Fruit fly (Drosophila melanogaster) whole organism, larva: ENCODE results near the gene Rtnl1.

ENCODE experiments used
- noc ChIP-seq: fragments of 200-800 bp; sonication (Bioruptor generic); optimal IDR thresholded peaks from 3 replicates; lab custom pipeline; 2019; ENCODE audit warnings: missing biosample characterization, mild to moderate bottlenecking, missing genetic modification characterization, moderate library complexity

Rtnl1 gene

dm6 chr2L:4982098-4982646 lies 27.3 kb downstream of the Rtnl1 start:
- no peak for TF ChIP-seq noc

DNA sequence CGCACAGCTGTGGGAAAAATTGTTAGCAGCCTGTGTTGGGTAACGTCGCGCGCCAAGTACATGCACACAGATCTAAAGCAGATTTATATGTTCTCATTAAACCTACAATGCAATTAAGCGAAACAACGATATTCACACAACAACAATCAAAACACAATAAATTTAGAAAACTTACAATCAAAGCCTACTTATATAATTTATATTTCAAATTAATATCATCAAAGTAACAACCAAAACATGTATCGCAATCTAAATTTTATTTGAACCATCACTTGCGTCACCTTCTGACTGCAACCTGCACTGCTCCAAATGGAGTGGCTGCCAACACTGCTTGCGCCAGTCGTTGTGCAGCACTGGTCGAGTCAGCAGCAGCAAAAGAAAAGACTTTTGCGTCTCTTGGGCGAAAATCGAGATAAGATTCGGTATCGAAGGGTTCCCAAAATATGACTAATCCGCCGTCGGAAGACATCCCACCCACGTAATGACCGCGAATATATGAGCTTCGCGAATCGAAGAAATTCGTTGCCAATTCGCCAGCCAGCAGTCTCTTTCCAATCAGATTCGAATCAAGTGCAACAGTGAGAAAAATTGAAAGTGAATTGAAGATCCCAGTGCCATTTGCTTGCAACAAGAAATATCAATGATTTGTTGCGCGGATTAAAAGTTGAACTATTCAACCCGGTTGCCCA lies 28.1 kb downstream of the Rtnl1 start, which contains the start of the genes CG8892 and CG34126:
Gene CG8892 (minus strand): TSS at position 315 of the 689 bp plus-strand sequence.
Gene CG34126 (plus strand): TSS at position 337 of the 689 bp plus-strand sequence.
- TF ChIP-seq noc, result peak; percentile 98

dm6 chr2L:4979138-4979537 lies 30.4 kb downstream of the Rtnl1 start, which contains the start of gene CG8891:
CG8891 (minus strand) TSS chr2L:4979379.
- TF ChIP-seq noc, result no peak

DNA sequence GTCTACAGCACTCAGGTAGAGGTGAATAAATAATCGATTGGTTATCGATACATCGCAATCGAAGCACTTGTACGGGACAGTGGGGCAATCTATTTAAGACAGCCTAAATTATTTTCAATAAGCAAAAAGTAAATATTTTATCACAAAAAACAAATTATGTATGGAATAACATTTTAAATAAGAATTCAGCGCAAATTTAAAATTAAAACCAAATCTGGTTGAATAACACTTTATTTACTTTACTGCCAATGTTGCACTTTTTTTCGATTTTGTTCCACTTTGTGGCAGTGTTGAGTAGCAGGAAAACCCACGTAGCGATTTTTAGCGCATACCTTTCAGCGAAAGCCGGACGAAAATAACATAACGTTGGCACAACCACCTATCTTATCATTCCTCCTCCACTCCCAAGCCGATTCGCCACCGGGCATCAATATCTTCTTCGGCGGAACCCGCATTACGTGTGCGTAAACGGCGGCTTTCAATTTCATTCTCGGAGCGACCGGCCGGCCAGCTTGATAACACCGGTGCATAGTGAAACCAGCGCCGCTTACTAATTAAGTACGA lies 32.5 kb downstream of the Rtnl1 start, which contains the start of the genes Gmd and CG3792:
Gene Gmd (minus strand): TSS at position 36 of the 564 bp plus-strand sequence.
Gene CG3792 (plus strand): TSS at position 325 of the 564 bp plus-strand sequence.
- TF ChIP-seq noc, result peak; percentile 87

DNA sequence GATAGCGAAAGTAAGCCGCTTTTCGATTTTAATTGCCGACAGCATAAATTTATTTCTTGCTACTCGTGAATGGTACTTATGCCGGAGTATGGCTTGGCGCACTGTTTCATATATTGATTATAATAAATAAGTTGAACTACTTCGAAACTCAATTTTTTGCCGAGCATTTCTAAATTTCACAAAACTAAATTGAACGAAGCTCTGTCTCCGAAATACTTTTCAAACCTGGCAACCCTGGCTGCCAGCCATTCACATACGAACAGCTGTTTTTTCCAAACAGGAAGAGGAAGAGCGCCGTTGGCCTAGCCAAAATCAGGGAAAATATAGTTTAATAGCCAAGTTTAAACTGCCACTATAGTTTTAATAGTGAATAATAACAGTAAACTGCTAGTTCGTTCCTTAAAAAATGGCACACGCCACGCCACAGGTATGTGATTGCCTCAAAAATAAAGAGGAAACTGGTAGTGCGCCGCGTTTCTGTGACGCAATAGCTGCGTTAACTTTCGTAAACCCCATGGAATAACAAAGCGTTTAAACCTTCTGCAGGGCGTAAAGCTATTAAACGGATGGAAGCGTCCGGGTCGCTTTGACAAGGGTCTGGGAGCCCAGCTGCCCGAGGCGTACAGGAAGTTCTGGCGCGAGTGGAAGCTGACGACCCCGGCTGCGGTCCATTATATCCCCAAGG lies 35.6 kb downstream of the Rtnl1 start, which contains the start of gene mRpL28:
Gene mRpL28 (plus strand): TSS at position 246 of the 685 bp plus-strand sequence.
- TF ChIP-seq noc, result no peak

- TF ChIP-seq noc, result no peak
Measured at dm6 chr2L:4971329-4971798, 38.2 kb downstream of the Rtnl1 start, which contains the start of gene CG14043. CG14043 (plus strand) TSS chr2L:4971702.

DNA sequence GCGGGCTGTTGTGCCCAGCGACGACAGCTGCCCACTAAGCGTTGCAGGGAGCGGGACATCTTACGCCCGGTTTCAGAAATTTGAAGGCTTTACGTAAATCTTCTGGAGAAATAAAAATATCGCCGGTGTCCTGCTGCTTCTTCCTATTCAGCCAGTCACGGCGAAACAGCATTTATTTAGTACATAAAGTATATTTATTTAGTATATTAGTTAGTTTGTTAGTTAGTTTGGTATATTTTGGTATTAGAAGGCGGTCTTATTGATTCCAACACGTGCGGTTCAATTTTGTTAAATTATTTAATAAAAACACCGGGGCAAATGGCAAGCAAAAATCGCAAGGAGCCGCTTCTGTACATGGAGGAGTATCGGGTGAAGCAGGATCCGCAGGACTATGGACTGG lies 40.8 kb downstream of the Rtnl1 start, which contains the start of the genes Scox and Polr1C:
Gene Scox (minus strand): TSS at position 169 of the 400 bp plus-strand sequence.
Gene Polr1C (plus strand): TSS at position 238 of the 400 bp plus-strand sequence.
- TF ChIP-seq noc, result no peak

DNA sequence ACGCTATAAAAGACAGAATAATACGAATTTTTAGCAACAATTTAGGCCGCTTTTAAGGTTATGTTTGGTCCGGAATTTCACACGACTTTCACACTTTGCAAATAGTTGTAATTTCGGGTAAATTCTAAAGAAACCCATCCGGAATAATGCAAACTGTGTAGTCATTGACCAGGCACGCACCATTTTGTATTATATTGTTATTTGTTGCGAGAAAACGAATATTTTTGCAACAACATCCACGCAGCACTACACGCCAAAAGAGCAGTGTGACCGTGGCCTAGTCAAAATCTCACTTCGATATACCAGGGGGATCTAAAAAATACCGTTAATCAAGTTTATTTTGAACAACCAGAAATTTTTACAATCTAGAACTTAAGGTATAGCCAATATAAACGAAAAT lies 42.0 kb downstream of the Rtnl1 start, which contains the start of gene eIF3i:
Gene eIF3i (minus strand): TSS at position 265 of the 400 bp plus-strand sequence.
- no peak for TF ChIP-seq noc

DNA sequence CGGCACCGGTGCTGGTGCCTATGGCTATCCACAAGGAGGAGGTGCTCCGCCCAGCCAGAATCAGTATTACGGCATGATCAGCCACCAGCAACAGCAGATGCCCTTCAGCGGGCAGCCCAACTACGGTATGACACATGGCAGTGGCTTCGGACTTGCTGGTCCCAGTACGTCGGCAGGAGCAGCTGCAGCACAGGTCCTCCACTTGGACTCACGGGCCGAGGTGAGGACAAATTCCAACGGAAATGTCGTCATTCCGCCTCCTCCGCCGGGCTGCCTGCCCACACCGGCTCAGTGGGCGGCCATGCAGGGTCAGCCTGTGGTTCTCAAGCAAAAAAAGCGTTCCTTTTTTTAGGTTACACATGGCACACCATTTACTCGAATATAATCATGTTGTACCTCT lies 43.6 kb downstream of the Rtnl1 start:
- TF ChIP-seq noc, result no peak

- TF ChIP-seq noc, result no peak
Measured at dm6 chr2L:4965420-4965819, 44.1 kb downstream of the Rtnl1 start, which contains the start of gene CG34125. CG34125 (plus strand) TSS chr2L:4965673.

- TF ChIP-seq noc, result no peak
Measured at dm6 chr2L:4958111-4958510, 51.4 kb downstream of the Rtnl1 start, which contains the start of gene CG34124. CG34124 (plus strand) TSS chr2L:4958411.

DNA sequence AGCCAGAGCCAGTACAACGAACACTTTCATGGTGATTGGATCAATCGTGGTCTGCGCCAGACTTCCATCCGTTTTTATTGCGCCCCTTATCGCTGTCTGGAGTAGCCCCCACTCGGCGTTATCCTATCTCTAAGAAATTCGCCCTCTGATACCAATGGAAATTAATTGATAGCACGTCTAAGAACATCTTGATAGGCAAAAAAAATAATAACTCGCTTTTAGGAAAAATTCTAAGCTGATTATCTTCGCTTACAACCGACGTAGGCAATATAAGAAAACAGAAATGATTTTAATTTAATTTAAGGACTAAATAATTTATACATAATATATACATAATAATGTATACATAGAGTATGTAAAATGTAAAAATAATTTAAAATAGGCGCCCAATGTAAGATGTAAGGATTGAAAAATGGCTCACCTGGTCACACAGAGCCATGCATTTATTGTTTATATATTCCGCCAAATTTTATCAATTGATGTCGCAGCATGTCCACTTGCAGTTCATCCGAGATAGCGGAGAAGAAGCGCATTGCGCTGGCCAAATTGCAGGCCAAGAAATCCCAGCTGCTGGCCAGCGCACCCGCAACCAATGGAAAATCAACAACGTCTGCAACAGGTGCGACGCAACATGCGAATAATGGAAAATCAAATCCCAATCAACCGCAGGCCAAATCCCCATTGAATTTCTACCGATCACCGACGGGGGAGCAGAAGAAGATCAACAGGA lies 54.3 kb downstream of the Rtnl1 start, which contains the start of the genes Jon25Bi and Marcal1:
Gene Jon25Bi (minus strand): TSS at position 51 of the 730 bp plus-strand sequence.
Gene Marcal1 (plus strand): TSS at position 416 of the 730 bp plus-strand sequence.
- no peak for TF ChIP-seq noc

dm6 chr2L:4953086-4953570 lies 56.4 kb downstream of the Rtnl1 start, which contains the start of gene Jon25Bii:
Jon25Bii (minus strand) TSS chr2L:4953136.
- no peak for TF ChIP-seq noc

- peak; percentile 28 for TF ChIP-seq noc
Measured at dm6 chr2L:4950667-4951066, 58.9 kb downstream of the Rtnl1 start, which contains the start of gene Jon25Biii. Jon25Biii (minus strand) TSS chr2L:4950767.
